Worm (Caenorhabditis elegans): ENCODE results near the gene dct-17.

dct-17 gene

ce11 chrV:13730762-13731161 lies at the start of gene dct-17:
dct-17 (minus strand) TSS chrV:13730784.
- TF ChIP-seq unc-62 (GFP tag; optimal IDR thresholded peaks at IDR 0.05), result no peak

ce11 chrV:13777857-13778256 lies 47.3 kb upstream of the dct-17 start, which contains the start of gene F53C11.9:
F53C11.9 (plus strand) TSS chrV:13778015.
- no peak for TF ChIP-seq unc-62 (GFP tag; optimal IDR thresholded peaks at IDR 0.05)

- TF ChIP-seq unc-62 (GFP tag; optimal IDR thresholded peaks at IDR 0.05), result no peak
These were observed 44.9 kb upstream of the dct-17 start, which contains the start of gene F53C11.1 for ce11 chrV:13775529-13775928. F53C11.1 (plus strand) TSS chrV:13775796.

- no peak for TF ChIP-seq unc-62 (GFP tag; optimal IDR thresholded peaks at IDR 0.05)
These were observed 40.6 kb upstream of the dct-17 start, which contains the start of gene F20G2.5 for ce11 chrV:13771209-13771608. F20G2.5 (plus strand) TSS chrV:13771509.

- no peak for TF ChIP-seq unc-62 (GFP tag; optimal IDR thresholded peaks at IDR 0.05)
These were observed 38.4 kb upstream of the dct-17 start, which contains the start of gene nas-24 for ce11 chrV:13768941-13769436. nas-24 (plus strand) TSS chrV:13769386.

ce11 chrV:13768388-13768787 lies 37.8 kb upstream of the dct-17 start, which contains the start of gene F20G2.3:
F20G2.3 (minus strand) TSS chrV:13768488.
- TF ChIP-seq unc-62 (GFP tag; optimal IDR thresholded peaks at IDR 0.05), result no peak

ce11 chrV:13763723-13764122 lies 33.1 kb upstream of the dct-17 start:
- no peak for TF ChIP-seq unc-62 (GFP tag; optimal IDR thresholded peaks at IDR 0.05)

- TF ChIP-seq unc-62 (GFP tag; optimal IDR thresholded peaks at IDR 0.05), result no peak
These were observed 32.0 kb upstream of the dct-17 start, which contains the start of gene F20G2.6 for ce11 chrV:13762426-13763127. F20G2.6 (plus strand) TSS chrV:13763077.

ce11 chrV:13757349-13757748 lies 26.8 kb upstream of the dct-17 start:
- no peak for TF ChIP-seq unc-62 (GFP tag; optimal IDR thresholded peaks at IDR 0.05)

ce11 chrV:13756359-13757091 lies 25.9 kb upstream of the dct-17 start, which contains the start of gene F20G2.2:
F20G2.2 (minus strand) TSS chrV:13756409.
- TF ChIP-seq unc-62 (GFP tag; optimal IDR thresholded peaks at IDR 0.05), result no peak

ce11 chrV:13753481-13753880 lies 22.9 kb upstream of the dct-17 start, which contains the start of gene F20G2.1:
F20G2.1 (minus strand) TSS chrV:13753581.
- no peak for TF ChIP-seq unc-62 (GFP tag; optimal IDR thresholded peaks at IDR 0.05)

- no peak for TF ChIP-seq unc-62 (GFP tag; optimal IDR thresholded peaks at IDR 0.05)
These were observed 21.2 kb upstream of the dct-17 start, which contains the start of gene cld-9 for ce11 chrV:13751811-13752210. cld-9 (minus strand) TSS chrV:13751891.

- no peak for TF ChIP-seq unc-62 (GFP tag; optimal IDR thresholded peaks at IDR 0.05)
These were observed 18.1 kb upstream of the dct-17 start, which contains the start of gene F35E12.10 for ce11 chrV:13748658-13749057. F35E12.10 (minus strand) TSS chrV:13748758.

- no peak for TF ChIP-seq unc-62 (GFP tag; optimal IDR thresholded peaks at IDR 0.05)
These were observed 14.3 kb upstream of the dct-17 start, which contains the start of gene F35E12.9 for ce11 chrV:13744901-13745300. F35E12.9 (minus strand) TSS chrV:13745127.

ce11 chrV:13739901-13740300 lies 9.3 kb upstream of the dct-17 start:
- no peak for TF ChIP-seq unc-62 (GFP tag; optimal IDR thresholded peaks at IDR 0.05)

ce11 chrV:13738374-13738773 lies 7.8 kb upstream of the dct-17 start, which contains the start of gene irg-5:
irg-5 (minus strand) TSS chrV:13738474.
- no peak for TF ChIP-seq unc-62 (GFP tag; optimal IDR thresholded peaks at IDR 0.05)

All from whole organism, dauer.